Worm (Caenorhabditis elegans) whole organism, young adult: ENCODE measurements around the gene srbc-44.

Experiments
- F22D6.2 ChIP-seq: sonication (generic microtip); optimal IDR thresholded peaks from 2 replicates; lab custom pipeline; 2016; ENCODE audit warnings: mild to moderate bottlenecking, missing genetic modification characterization, missing compliant biosample characterization
- atf-7 ChIP-seq: sonication (generic microtip); optimal IDR thresholded peaks from 2 replicates; lab custom pipeline; 2017; ENCODE audit warnings: mild to moderate bottlenecking, missing genetic modification characterization, missing compliant biosample characterization
- ceh-27 ChIP-seq: fragments of 200-800 bp; sonication (Bioruptor generic); optimal IDR thresholded peaks from 2 replicates; lab custom pipeline; 2018; ENCODE audit warnings: mild to moderate bottlenecking, missing genetic modification characterization, moderate library complexity, missing compliant biosample characterization
- ceh-58 ChIP-seq: fragments of 200-800 bp; sonication (Bioruptor generic); IDR thresholded peaks from 2 replicates; pipeline ENCODE4 v1.3.6; 2022; ENCODE audit warnings: missing genetic modification characterization, missing compliant biosample characterization
- efl-1 ChIP-seq: fragments of 150-350 bp; optimal IDR thresholded peaks from 2 replicates; lab custom pipeline; 2014; ENCODE audit warnings: missing biosample characterization, missing genetic modification reagents, missing genetic modification characterization
- lin-40 ChIP-seq: sonication (generic microtip); optimal IDR thresholded peaks from 2 replicates; lab custom pipeline; 2016; ENCODE audit warnings: missing genetic modification characterization, mild to moderate bottlenecking, missing compliant biosample characterization, missing genotype, missing genetic modification reagents
- pbrm-1 ChIP-seq: fragments of 200-800 bp; sonication (Bioruptor generic); IDR thresholded peaks from 2 replicates; pipeline ENCODE4 v1.3.6; 2022; ENCODE audit warnings: missing genetic modification reagents, missing genetic modification characterization, missing compliant biosample characterization
- rpc-1 ChIP-seq, 2 experiments: fragments of 150-350 bp in 1 of 2; sonication (generic microtip) in 1 of 2; optimal IDR thresholded peaks; 2 replicates each; lab custom pipeline; 2014 to 2018; ENCODE audit warnings: missing biosample characterization in 1 of 2, missing genetic modification characterization in 1 of 2, missing genetic modification reagents in 1 of 2, missing genotype in 1 of 2
- ztf-22 ChIP-seq: fragments of 200-800 bp; sonication (Bioruptor generic); optimal IDR thresholded peaks from 2 replicates; lab custom pipeline; 2018; ENCODE audit warnings: mild to moderate bottlenecking, missing genetic modification characterization, moderate library complexity, missing compliant biosample characterization
- ztf-25 ChIP-seq: fragments of 200-800 bp; sonication (Bioruptor generic); IDR thresholded peaks from 2 replicates; pipeline ENCODE4 v1.3.6; 2022; ENCODE audit warnings: missing genetic modification reagents, missing genetic modification characterization, missing compliant biosample characterization
- ztf-3 ChIP-seq: fragments of 200-800 bp; sonication (Bioruptor generic); optimal IDR thresholded peaks from 2 replicates; lab custom pipeline; 2018; ENCODE audit warnings: mild to moderate bottlenecking, missing genetic modification characterization, missing compliant biosample characterization

ce11 chrV:12814022-12814421 lies 25.7 kb upstream of the srbc-44 start, which contains the start of gene ZC443.3:
- TF ChIP-seq atf-7 (tag; lab: Kevin White, UChicago), result no peak
- TF ChIP-seq ztf-3 (GFP tag; lab: Kevin White, UChicago), result no peak
- no peak for TF ChIP-seq ztf-25 (GFP tag; lab: Robert Waterston, UW)
- no peak for TF ChIP-seq lin-40 (tag; lab: Kevin White, UChicago)
- TF ChIP-seq F22D6.2 (tag; lab: Kevin White, UChicago), result no peak
- TF ChIP-seq rpc-1 (optimal IDR thresholded peaks at IDR 0.05; lab: Kevin White, UChicago), result no peak
- no peak for TF ChIP-seq rpc-1 (tag; optimal IDR thresholded peaks at IDR 0.05; lab: Kevin White, UChicago)
- TF ChIP-seq efl-1, result no peak
- TF ChIP-seq ztf-22 (GFP tag; lab: Kevin White, UChicago), result no peak
- TF ChIP-seq ceh-58 (GFP tag; lab: Robert Waterston, UW), result no peak
- TF ChIP-seq ceh-27 (GFP tag; lab: Kevin White, UChicago), result no peak
- TF ChIP-seq pbrm-1 (GFP tag; lab: Robert Waterston, UW), result no peak
